Fruit fly (Drosophila melanogaster): ENCODE measurements around the gene dmGlut.

dmGlut gene

DNA sequence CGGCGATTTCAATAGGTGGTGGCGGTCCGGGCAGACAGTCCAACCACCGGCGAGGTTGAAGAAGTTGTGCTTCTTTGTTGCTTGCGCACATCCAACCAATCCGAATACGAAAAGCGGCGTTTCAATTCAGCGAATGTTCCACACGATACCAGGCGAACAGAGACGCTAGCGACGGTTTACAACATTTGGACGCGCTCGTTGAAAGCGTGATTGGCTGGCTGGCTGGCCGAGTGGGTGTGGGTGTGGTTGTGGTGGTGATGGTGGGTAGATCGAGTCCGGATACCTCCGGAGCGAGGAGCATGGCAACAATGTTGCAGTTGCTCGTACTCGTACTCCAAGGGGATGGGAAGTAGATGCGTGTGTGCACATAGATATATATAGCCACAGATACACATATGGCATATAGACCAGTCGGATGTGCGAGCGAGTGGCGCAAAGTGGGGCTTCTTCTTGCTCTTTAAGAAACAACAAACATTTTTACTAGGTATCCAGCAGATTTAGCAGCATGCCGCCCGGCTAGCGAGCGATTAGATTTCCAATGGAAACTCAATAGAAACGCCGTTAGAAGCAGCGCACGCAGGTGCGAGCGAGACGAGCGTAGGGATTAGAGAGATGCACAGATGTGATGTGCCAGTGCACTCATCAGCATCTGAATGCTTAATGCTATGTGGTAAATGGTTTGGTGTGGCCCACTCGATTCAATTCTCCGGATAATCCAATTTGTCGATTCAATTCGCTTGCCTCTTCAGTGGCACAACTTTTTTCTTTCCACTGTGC lies 16.9 kb upstream of the dmGlut start:
- TF ChIP-seq Dll (optimal IDR thresholded peaks at IDR 0.05) (no peak), CG8478 (optimal IDR thresholded peaks at IDR 0.05) (no peak), pan (optimal IDR thresholded peaks at IDR 0.05) (no peak), EcR (GFP tag; optimal IDR thresholded peaks at IDR 0.05) (peak in 1 of 2 experiments; percentile 54), psq (optimal IDR thresholded peaks at IDR 0.05) (no peak)

DNA sequence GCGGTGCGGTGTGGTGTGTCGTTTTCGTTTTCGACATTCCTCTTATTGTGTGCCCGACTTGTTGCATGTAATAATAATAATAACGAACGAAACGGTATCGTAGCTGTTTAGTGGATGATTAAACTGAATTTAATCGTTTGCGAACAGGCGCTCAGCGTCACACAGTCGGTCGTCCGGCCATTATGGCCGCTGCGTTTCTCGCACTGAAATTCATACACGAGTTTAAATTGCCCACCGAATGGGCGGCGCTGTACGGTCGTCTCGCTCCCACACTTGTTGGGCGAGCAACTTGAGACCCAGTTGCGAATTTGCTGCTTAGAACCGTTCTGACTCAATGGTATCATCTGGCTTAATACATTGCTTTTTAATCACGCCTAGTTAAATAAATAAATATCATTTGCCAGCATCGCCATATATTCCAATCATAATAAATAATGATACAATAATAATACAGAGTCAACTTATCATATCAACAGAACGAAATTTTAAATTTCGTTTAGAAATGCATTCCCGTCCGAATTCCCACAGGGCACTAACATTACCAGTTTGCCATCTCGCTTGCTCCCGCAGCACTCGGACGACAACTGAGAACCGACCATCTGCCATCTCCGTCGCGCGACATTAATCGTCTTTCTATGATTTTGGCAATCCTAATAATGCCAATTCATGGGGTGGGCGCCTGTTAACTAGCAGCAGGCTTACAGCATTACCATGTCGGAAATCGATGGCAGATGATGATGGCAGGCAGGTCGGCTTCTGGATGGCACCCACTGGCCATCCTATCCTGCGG lies 16.2 kb upstream of the dmGlut start:
- TF ChIP-seq pan (optimal IDR thresholded peaks at IDR 0.05): no peak
- TF ChIP-seq EcR (GFP tag; optimal IDR thresholded peaks at IDR 0.05): no peak
- peak; percentile 65 for TF ChIP-seq Dll (optimal IDR thresholded peaks at IDR 0.05)
- TF ChIP-seq CG8478 (optimal IDR thresholded peaks at IDR 0.05): peak; percentile 79
- no peak for TF ChIP-seq usp (GFP tag; optimal IDR thresholded peaks at IDR 0.05)
- TF ChIP-seq psq (optimal IDR thresholded peaks at IDR 0.05): no peak

DNA sequence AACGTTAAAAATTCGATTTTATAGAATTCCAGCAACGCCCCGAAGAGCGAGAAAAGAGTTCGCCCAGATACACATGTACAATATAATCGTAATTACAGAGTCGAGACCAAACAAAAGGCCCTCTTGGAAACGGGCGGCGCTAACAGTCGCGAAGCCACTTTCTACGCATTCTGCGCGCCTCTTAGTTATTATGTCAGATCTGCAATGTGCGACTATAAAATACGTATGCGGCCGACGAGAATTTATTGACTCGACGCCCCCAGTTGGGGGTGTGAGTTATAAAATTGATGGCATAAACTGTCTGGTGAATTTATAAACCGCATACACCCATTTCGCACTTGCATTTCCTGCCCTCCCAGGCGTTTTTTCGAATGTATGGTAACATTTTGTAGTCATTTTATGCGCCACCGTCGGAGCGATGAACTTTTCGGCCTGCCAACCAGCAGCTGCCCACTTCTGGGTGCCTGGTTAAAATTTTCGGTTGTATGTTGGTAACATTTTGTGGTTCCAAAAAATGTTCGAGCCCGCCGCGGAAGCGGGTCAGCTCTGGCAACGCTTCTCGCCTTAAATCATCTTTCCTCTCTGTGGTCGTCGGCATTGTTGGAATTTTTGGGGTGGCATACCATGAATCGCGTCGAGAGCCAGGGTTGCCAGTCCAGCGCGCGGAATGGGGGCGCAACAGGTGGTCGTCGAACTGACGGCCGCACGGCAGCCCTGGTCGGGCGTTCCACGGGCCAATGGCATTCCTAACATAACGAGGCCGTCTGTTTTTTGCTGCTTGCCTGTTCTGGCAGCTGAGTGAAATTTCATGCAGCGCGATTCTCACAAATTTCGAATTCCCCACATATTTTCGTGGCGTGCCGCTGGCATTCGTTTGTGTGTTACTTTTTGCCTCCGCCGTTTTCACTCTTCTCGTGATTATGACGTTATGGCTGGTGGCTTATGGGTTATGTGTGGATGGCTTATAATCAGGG lies 15.3 kb upstream of the dmGlut start:
- TF ChIP-seq EcR (GFP tag; optimal IDR thresholded peaks at IDR 0.05) (peak; percentile 96 to 98), Dll (optimal IDR thresholded peaks at IDR 0.05) (peak; percentile 42), CG8478 (optimal IDR thresholded peaks at IDR 0.05) (no peak)

dm6 chr2L:12013243-12013642 lies 14.0 kb upstream of the dmGlut start:
- TF ChIP-seq CG8478 (optimal IDR thresholded peaks at IDR 0.05) (no peak), EcR (GFP tag; optimal IDR thresholded peaks at IDR 0.05) (peak in 1 of 2 experiments; percentile 52), usp (GFP tag; optimal IDR thresholded peaks at IDR 0.05) (no peak), psq (optimal IDR thresholded peaks at IDR 0.05) (no peak)

DNA sequence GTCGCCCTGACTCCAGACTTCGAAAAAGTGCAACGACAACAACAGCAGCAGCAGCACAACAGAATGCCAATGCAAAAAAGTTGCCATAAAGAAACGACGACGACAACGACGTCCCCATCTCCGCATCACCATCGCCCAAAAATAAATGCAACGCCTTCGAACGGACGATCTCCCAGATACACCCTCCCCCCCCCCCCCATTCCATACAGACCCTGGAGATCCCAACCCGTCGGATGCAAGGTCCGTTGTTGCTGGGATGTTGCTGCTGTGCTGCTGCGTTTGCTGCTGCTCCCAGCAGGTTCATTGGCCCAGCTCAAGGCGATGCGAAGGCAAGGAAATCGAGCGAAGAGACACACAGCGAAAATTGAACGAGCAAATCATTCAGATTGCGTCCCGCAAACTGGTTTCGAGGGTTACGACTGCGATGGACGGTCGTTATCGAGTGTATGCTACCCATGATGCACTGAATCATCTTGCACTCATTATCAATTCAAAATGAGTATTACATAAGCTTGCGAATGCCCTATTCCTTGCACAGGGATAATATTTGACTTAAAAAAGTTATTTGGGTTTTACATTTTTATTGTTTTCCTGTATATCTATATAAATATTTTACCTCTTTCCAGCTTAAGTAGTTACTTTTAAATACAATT lies 13.4 kb upstream of the dmGlut start:
- no peak for TF ChIP-seq CG8478 (optimal IDR thresholded peaks at IDR 0.05)
- TF ChIP-seq EcR (GFP tag; optimal IDR thresholded peaks at IDR 0.05): peak in 1 of 2 experiments; percentile 97
- no peak for TF ChIP-seq pan (optimal IDR thresholded peaks at IDR 0.05)

- TF ChIP-seq Dll (optimal IDR thresholded peaks at IDR 0.05): no peak
- no peak for TF ChIP-seq usp (GFP tag; optimal IDR thresholded peaks at IDR 0.05)
- no peak for TF ChIP-seq psq (optimal IDR thresholded peaks at IDR 0.05)
- no peak for TF ChIP-seq CG8478 (optimal IDR thresholded peaks at IDR 0.05)
- TF ChIP-seq pan (optimal IDR thresholded peaks at IDR 0.05): no peak
- TF ChIP-seq EcR (GFP tag; optimal IDR thresholded peaks at IDR 0.05): no peak
These were observed 6.5 kb upstream of the dmGlut start, which contains the start of gene Wdr81 for dm6 chr2L:12020735-12021134. Gene Wdr81, minus strand, starts transcription at chr2L:12020960.

- no peak for TF ChIP-seq CG8478 (optimal IDR thresholded peaks at IDR 0.05)
- no peak for TF ChIP-seq usp (GFP tag; optimal IDR thresholded peaks at IDR 0.05)
- no peak for TF ChIP-seq psq (optimal IDR thresholded peaks at IDR 0.05)
- TF ChIP-seq pan (optimal IDR thresholded peaks at IDR 0.05): no peak
- TF ChIP-seq Dll (optimal IDR thresholded peaks at IDR 0.05): no peak
- TF ChIP-seq EcR (GFP tag; optimal IDR thresholded peaks at IDR 0.05): no peak
These were observed 6.0 kb upstream of the dmGlut start for dm6 chr2L:12021193-12021592.

dm6 chr2L:12024104-12024503 lies 3.1 kb upstream of the dmGlut start:
- TF ChIP-seq EcR (GFP tag; optimal IDR thresholded peaks at IDR 0.05) (no peak), Dll (optimal IDR thresholded peaks at IDR 0.05) (no peak), pan (optimal IDR thresholded peaks at IDR 0.05) (no peak), CG8478 (optimal IDR thresholded peaks at IDR 0.05) (no peak), psq (optimal IDR thresholded peaks at IDR 0.05) (no peak), usp (GFP tag; optimal IDR thresholded peaks at IDR 0.05) (no peak)

dm6 chr2L:12025505-12025904 lies 1.7 kb upstream of the dmGlut start:
- no peak for TF ChIP-seq Dll (optimal IDR thresholded peaks at IDR 0.05)
- TF ChIP-seq usp (GFP tag; optimal IDR thresholded peaks at IDR 0.05): no peak
- TF ChIP-seq EcR (GFP tag; optimal IDR thresholded peaks at IDR 0.05): no peak
- no peak for TF ChIP-seq pan (optimal IDR thresholded peaks at IDR 0.05)
- TF ChIP-seq psq (optimal IDR thresholded peaks at IDR 0.05): no peak

DNA sequence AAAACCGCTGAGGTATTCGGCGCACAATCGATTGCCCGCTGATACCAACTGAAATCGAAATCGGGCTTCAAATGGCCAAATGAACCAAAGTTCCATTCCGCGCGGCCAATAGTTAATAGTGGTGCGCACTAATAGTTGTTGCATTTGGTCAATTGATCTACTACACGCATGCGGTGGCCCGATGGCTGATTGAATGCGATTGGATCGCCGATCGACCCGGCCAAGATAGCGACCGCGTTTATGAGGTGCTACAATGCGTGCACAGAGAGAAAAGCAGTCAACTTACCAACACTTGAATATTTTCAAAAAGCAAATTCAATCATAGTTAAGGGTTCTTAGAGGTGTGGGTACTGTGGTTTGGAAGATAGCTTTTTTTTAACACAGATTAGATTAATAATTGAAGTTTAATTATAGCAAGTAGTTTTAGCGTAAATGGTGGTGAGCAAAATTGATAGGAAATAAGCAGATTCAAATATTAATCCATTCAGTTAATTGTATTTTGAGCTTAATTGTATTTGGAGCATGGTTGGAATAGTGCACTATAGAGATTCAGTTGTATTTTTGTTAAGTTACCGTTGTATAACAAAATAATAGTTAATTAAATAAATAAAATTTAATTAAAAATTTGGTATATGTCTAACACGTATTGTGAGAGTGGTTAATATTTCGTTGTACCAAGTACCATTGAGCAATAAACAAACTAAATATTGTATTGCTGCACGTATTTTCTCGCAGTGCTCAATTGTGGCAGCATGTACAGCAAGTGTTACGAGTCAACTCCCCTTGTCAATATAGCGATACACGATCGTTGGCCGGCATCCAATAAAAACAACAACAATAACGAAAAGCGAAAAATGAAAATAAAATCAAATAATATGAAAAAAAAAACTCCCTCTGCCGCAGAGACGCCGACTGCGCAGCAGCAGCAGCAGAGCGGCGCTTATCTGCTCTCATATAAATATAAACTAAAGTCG lies 493 bp upstream of the dmGlut start:
- no peak for TF ChIP-seq pan (optimal IDR thresholded peaks at IDR 0.05)
- TF ChIP-seq usp (GFP tag; optimal IDR thresholded peaks at IDR 0.05): no peak
- no peak for TF ChIP-seq psq (optimal IDR thresholded peaks at IDR 0.05)
- TF ChIP-seq Dll (optimal IDR thresholded peaks at IDR 0.05): no peak
- TF ChIP-seq CG8478 (optimal IDR thresholded peaks at IDR 0.05): no peak
- no peak for TF ChIP-seq EcR (GFP tag; optimal IDR thresholded peaks at IDR 0.05)

All from whole organism.